Fruit fly (Drosophila melanogaster) whole organism, pupa: Measurements from ENCODE around the gene Pgant6.

Source experiments
- CG13204 ChIP-seq: fragments of 200-800 bp; sonication (Bioruptor generic); optimal IDR thresholded peaks from 2 replicates; lab custom pipeline; 2018; ENCODE audit warnings: missing biosample characterization, mild to moderate bottlenecking, missing genetic modification characterization, moderate library complexity
- CG34367 ChIP-seq: fragments of 200-800 bp; sonication (Bioruptor generic); optimal IDR thresholded peaks from 2 replicates; lab custom pipeline; 2018; ENCODE audit warnings: missing biosample characterization, mild to moderate bottlenecking, missing genetic modification characterization
- CG8159 ChIP-seq: fragments of 200-800 bp; sonication (Bioruptor generic); optimal IDR thresholded peaks from 3 replicates; lab custom pipeline; 2018; ENCODE audit warnings: missing biosample characterization, mild to moderate bottlenecking, missing genetic modification characterization, moderate library complexity
- CG8301 ChIP-seq: fragments of 200-800 bp; sonication (Bioruptor generic); optimal IDR thresholded peaks from 2 replicates; lab custom pipeline; 2018; ENCODE audit warnings: missing biosample characterization, mild to moderate bottlenecking, missing genetic modification characterization
- D1 ChIP-seq: fragments of 200-800 bp; sonication (Bioruptor generic); optimal IDR thresholded peaks from 2 replicates; lab custom pipeline; 2018; ENCODE audit warnings: missing biosample characterization, mild to moderate bottlenecking, missing genetic modification characterization, moderate library complexity
- EcR ChIP-seq: fragments of 200-800 bp; sonication (Bioruptor generic); optimal IDR thresholded peaks from 3 replicates; lab custom pipeline; 2019; ENCODE audit warnings: missing biosample characterization, missing genetic modification characterization, mild to moderate bottlenecking, moderate library complexity, missing genetic modification reagents

DNA sequence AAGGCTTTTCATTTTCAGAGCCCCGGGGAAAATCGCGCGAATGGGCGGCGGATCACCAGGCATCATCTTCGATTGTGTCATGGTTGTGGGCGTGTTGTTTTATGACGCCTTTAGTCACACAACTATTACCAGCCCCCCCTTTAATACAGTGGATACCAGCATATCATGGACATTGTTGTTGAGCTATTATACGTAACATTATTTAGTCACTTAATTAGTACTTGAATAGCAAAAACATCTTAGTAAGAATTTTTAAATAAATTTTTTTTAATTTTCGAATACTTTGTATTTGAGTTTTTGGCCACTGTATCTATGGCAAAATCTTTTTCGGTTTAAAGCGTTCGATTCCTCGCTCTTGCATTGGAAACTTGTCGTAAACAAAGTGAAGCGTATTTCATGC is 18.3 kb upstream of the Pgant6 start:
- no peak for TF ChIP-seq EcR
- no peak for TF ChIP-seq CG13204 (GFP tag; lab: Kevin White, UChicago)
- TF ChIP-seq CG8301 (tag; lab: Kevin White, UChicago) = no peak
- no peak for TF ChIP-seq CG34367
- TF ChIP-seq D1 (tag; lab: Kevin White, UChicago) = no peak
- no peak for TF ChIP-seq CG8159
